Fruit fly (Drosophila melanogaster): Measurements from ENCODE around the gene Fum3.

Fum3 gene

DNA sequence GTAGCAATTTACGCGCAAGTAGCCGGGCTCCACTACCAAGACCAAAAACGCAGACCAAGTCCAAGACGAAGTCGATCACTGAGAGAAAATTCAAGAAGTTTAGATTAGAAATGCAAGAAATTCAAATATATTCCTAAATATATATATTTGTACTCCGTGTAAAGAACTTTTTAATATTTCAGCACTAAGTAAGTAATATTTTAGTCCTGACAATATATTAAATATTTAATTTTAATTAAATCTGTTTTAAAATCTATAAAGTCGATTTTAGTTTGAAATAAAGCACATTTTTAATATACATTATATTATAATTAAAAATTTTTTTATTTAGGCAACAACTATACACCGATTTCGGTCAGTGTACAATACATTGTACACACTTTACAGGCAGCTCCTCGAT is 1.3 kb upstream of the Fum3 start (continued):
- TF ChIP-seq lz (GFP tag; optimal IDR thresholded peaks at IDR 0.05): peak; percentile 5
- peak; percentile 12 for TF ChIP-seq cyc (GFP tag; optimal IDR thresholded peaks at IDR 0.05)
- peak; percentile 20 for TF ChIP-seq CG6792 (GFP tag; optimal IDR thresholded peaks at IDR 0.05)
- TF ChIP-seq Gug (GFP tag; IDR thresholded peaks at IDR 0.05): no peak
- TF ChIP-seq fkh (GFP tag; optimal IDR thresholded peaks at IDR 0.05): no peak
- TF ChIP-seq Sox15 (GFP tag; optimal IDR thresholded peaks at IDR 0.05): no peak
- no peak for TF ChIP-seq topi (GFP tag; optimal IDR thresholded peaks at IDR 0.05)
- TF ChIP-seq esn (GFP tag; optimal IDR thresholded peaks at IDR 0.05): peak; percentile 45
- peak; percentile 30 for TF ChIP-seq acj6 (GFP tag; optimal IDR thresholded peaks at IDR 0.05)
- TF ChIP-seq Lpt (GFP tag; optimal IDR thresholded peaks at IDR 0.05): no peak
- TF ChIP-seq CG11294 (GFP tag; IDR thresholded peaks at IDR 0.05): no peak
- peak in 1 of 2 experiments; percentile 4 for TF ChIP-seq salr (GFP tag; optimal IDR thresholded peaks at IDR 0.05)
- peak; percentile 8 for TF ChIP-seq CG3919 (GFP tag; optimal IDR thresholded peaks at IDR 0.05)
- no peak for TF ChIP-seq ss (GFP tag; optimal IDR thresholded peaks at IDR 0.05)
- no peak for TF ChIP-seq CG15336 (GFP tag; IDR thresholded peaks at IDR 0.05)
- TF ChIP-seq Hr39 (GFP tag; optimal IDR thresholded peaks at IDR 0.05): no peak
- no peak for TF ChIP-seq Smox (GFP tag; optimal IDR thresholded peaks at IDR 0.05)
- TF ChIP-seq fd59A (GFP tag; optimal IDR thresholded peaks at IDR 0.05): no peak
- peak; percentile 47 for TF ChIP-seq CG34406 (GFP tag; optimal IDR thresholded peaks at IDR 0.05)
- TF ChIP-seq CG3032 (tag; optimal IDR thresholded peaks at IDR 0.05): peak; percentile 49
- peak; percentile 41 for TF ChIP-seq OdsH (GFP tag; optimal IDR thresholded peaks at IDR 0.05)
- TF ChIP-seq dsx (GFP tag; optimal IDR thresholded peaks at IDR 0.05; ENCODE audit: poor library complexity, severe bottlenecking): peak; percentile 76
- no peak for TF ChIP-seq CG31627 (GFP tag; optimal IDR thresholded peaks at IDR 0.05)
- peak; percentile 55 for TF ChIP-seq CG8632 (GFP tag; optimal IDR thresholded peaks at IDR 0.05)

DNA sequence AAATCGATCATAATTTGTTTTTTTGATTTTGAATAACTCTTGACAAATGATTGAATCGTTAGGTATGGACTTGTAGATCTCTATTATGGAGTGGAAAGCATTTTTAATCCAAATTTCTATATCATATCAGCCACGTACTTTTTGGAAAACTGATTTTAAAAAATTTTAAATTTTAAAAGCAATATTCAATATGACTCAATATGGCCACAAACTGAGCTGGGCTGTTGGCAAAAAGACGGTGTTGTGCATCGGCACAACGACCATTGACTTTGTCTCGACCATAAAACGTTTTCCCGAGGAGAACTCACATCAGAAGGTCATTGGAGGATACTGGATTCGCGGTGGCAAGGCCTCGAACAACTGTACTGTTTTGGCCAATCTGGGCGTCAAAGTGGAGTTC is 7.3 kb downstream of the Fum3 start, which contains the start of the genes CG12289 and CG7551:
TSS of gene CG12289 (minus strand) at position 101 of the 400 bp plus-strand sequence.
TSS of gene CG7551 (plus strand) at position 121 of the 400 bp plus-strand sequence.
- TF ChIP-seq pdm3 (GFP tag; optimal IDR thresholded peaks at IDR 0.05) (no peak), cyc (GFP tag; optimal IDR thresholded peaks at IDR 0.05) (no peak), CG8119 (GFP tag; IDR thresholded peaks at IDR 0.05) (no peak), CG7368 (GFP tag; optimal IDR thresholded peaks at IDR 0.05) (no peak)

DNA sequence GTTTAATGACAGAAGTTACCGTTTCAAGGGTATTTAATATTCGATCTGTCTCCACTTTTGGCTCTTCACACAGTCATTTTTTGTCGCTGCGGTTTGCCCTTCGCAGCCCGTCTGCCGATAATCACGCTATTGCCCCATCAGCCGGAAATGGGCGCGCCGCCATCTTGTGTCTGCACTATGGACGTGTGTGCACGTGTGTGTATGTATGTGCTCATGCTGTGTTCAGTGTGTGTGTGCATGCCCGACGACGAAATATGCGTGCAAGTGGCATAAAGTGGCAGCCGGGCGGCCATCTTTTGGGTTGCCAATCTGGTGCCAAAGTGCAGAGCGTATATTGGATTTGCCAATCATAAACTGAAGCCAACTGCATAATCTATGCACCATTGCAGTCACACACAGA is 11.2 kb downstream of the Fum3 start:
- TF ChIP-seq CG1621 (tag; optimal IDR thresholded peaks at IDR 0.05) (peak; percentile 13), CG15336 (GFP tag; IDR thresholded peaks at IDR 0.05) (no peak), Eip78C (GFP tag) (peak; percentile 62), ss (GFP tag; optimal IDR thresholded peaks at IDR 0.05) (peak in 1 of 2 experiments; percentile 13), Hr38 (GFP tag; optimal IDR thresholded peaks at IDR 0.05) (no peak), svp (GFP tag) (peak; percentile 44), CG6276 (GFP tag; optimal IDR thresholded peaks at IDR 0.05) (no peak), CG7368 (GFP tag; optimal IDR thresholded peaks at IDR 0.05) (no peak), CG3032 (tag; optimal IDR thresholded peaks at IDR 0.05) (no peak), Ets96B (tag; optimal IDR thresholded peaks at IDR 0.05) (no peak), Sox102F (GFP tag; optimal IDR thresholded peaks at IDR 0.05) (no peak)

- TF ChIP-seq dsx (GFP tag; optimal IDR thresholded peaks at IDR 0.05; ENCODE audit: poor library complexity, severe bottlenecking) (peak; percentile 18), CG6276 (GFP tag; optimal IDR thresholded peaks at IDR 0.05) (no peak), OdsH (GFP tag; optimal IDR thresholded peaks at IDR 0.05) (no peak), Smox (GFP tag; optimal IDR thresholded peaks at IDR 0.05) (no peak), ss (GFP tag; optimal IDR thresholded peaks at IDR 0.05) (peak in 1 of 2 experiments; percentile 8), Hr39 (GFP tag; optimal IDR thresholded peaks at IDR 0.05) (no peak), Lpt (GFP tag; optimal IDR thresholded peaks at IDR 0.05) (no peak), CG10669 (GFP tag; optimal IDR thresholded peaks at IDR 0.05) (no peak), achi (GFP tag; optimal IDR thresholded peaks at IDR 0.05) (peak; percentile 21), CG3919 (GFP tag; optimal IDR thresholded peaks at IDR 0.05) (peak; percentile 3), spab (GFP tag; optimal IDR thresholded peaks at IDR 0.05) (no peak), Eip78C (GFP tag) (peak; percentile 23), CG11762 (GFP tag; optimal IDR thresholded peaks at IDR 0.05; ENCODE audit: insufficient read depth) (no peak), Gug (GFP tag; IDR thresholded peaks at IDR 0.05) (no peak), CG8119 (GFP tag; IDR thresholded peaks at IDR 0.05) (no peak), vri (GFP tag; optimal IDR thresholded peaks at IDR 0.05) (no peak), Eip93F (GFP tag; optimal IDR thresholded peaks at IDR 0.05) (no peak), svp (GFP tag) (peak; percentile 8), CG6792 (GFP tag; optimal IDR thresholded peaks at IDR 0.05) (no peak), Ets96B (tag; optimal IDR thresholded peaks at IDR 0.05) (peak; percentile 44), CG8632 (GFP tag; optimal IDR thresholded peaks at IDR 0.05) (peak; percentile 5), CG32006 (GFP tag; optimal IDR thresholded peaks at IDR 0.05) (peak; percentile 8), lz (GFP tag; optimal IDR thresholded peaks at IDR 0.05) (no peak), acj6 (GFP tag; optimal IDR thresholded peaks at IDR 0.05) (peak; percentile 23), Blimp-1 (GFP tag; optimal IDR thresholded peaks at IDR 0.05) (no peak), CG9139 (GFP tag; optimal IDR thresholded peaks at IDR 0.05) (no peak)
These were observed 15.1 kb downstream of the Fum3 start for dm6 chr3L:11450535-11450934.
